Fruit fly (Drosophila melanogaster) whole organism, embryonic: ENCODE data around the gene CG17249.
A peak's percentile ranks its signal among the peaks of the same experiment; 100 is the strongest.

Source experiments
- Bteb2 ChIP-seq: fragments of 200-800 bp; sonication (Bioruptor generic); optimal IDR thresholded peaks from 2 replicates; lab custom pipeline; 2016; ENCODE audit warnings: missing biosample characterization, missing genetic modification characterization
- CG14050 ChIP-seq: fragments of 200-800 bp; sonication (Bioruptor generic); IDR thresholded peaks from 3 replicates; pipeline ENCODE4 v1.3.6; 2022; ENCODE audit warnings: missing biosample characterization, missing genetic modification characterization
- CG14710 ChIP-seq: fragments of 200-800 bp; sonication (Bioruptor generic); optimal IDR thresholded peaks from 3 replicates; lab custom pipeline; 2019; ENCODE audit warnings: missing biosample characterization, mild to moderate bottlenecking, missing genetic modification characterization, moderate library complexity
- CG1647 ChIP-seq: fragments of 200-800 bp; sonication (Bioruptor generic); optimal IDR thresholded peaks from 3 replicates; lab custom pipeline; 2016; ENCODE audit warnings: missing biosample characterization, missing genetic modification characterization
- CG16863 ChIP-seq: fragments of 200-800 bp; sonication (Bioruptor generic); optimal IDR thresholded peaks from 3 replicates; lab custom pipeline; 2016; ENCODE audit warnings: missing biosample characterization, missing genetic modification characterization
- CG17361 ChIP-seq: fragments of 200-800 bp; sonication (Bioruptor generic); IDR thresholded peaks from 3 replicates; pipeline ENCODE4 v1.3.6; 2022; ENCODE audit warnings: missing biosample characterization, missing genetic modification characterization
- CG17829 ChIP-seq: fragments of 200-800 bp; optimal IDR thresholded peaks from 2 replicates; lab custom pipeline; 2019; ENCODE audit warnings: missing biosample characterization, mild to moderate bottlenecking, missing genetic modification characterization, moderate library complexity
- CG18011 ChIP-seq: fragments of 200-800 bp; sonication (Bioruptor generic); optimal IDR thresholded peaks from 2 replicates; lab custom pipeline; 2017; ENCODE audit warnings: missing biosample characterization, missing genetic modification characterization, mild to moderate bottlenecking, moderate library complexity, missing genotype
- CG1832 ChIP-seq: fragments of 200-800 bp; sonication (Bioruptor generic); optimal IDR thresholded peaks from 2 replicates; lab custom pipeline; 2017; ENCODE audit warnings: missing biosample characterization, mild to moderate bottlenecking, missing genetic modification characterization, inconsistent platforms
- CG2116 ChIP-seq: fragments of 200-800 bp; sonication (Bioruptor generic); optimal IDR thresholded peaks from 3 replicates; lab custom pipeline; 2018; ENCODE audit warnings: missing biosample characterization, mild to moderate bottlenecking, missing genetic modification characterization
- CG2875 ChIP-seq: fragments of 200-800 bp; sonication (Bioruptor generic); optimal IDR thresholded peaks from 2 replicates; lab custom pipeline; 2017; ENCODE audit warnings: missing biosample characterization, mild to moderate bottlenecking, missing genetic modification characterization, missing genetic modification reagents
- CG32532 ChIP-seq: fragments of 200-800 bp; sonication (Bioruptor generic); IDR thresholded peaks from 2 replicates; pipeline ENCODE4 v1.3.6; 2022; ENCODE audit warnings: missing biosample characterization, missing genetic modification characterization
- CG42726 ChIP-seq: fragments of 200-800 bp; sonication (Bioruptor generic); IDR thresholded peaks from 2 replicates; pipeline ENCODE4 v1.3.6; 2022; ENCODE audit warnings: missing biosample characterization, missing genetic modification characterization; ENCODE audit not compliant: partially characterized antibody
- CG43689 ChIP-seq: fragments of 200-800 bp; sonication (Bioruptor generic); IDR thresholded peaks from 2 replicates; pipeline ENCODE4 v1.3.6; 2022; ENCODE audit warnings: missing biosample characterization, missing genetic modification characterization
- CG5953 ChIP-seq: fragments of 200-800 bp; sonication (Bioruptor generic); IDR thresholded peaks from 2 replicates; pipeline ENCODE4 v1.3.6; 2022; ENCODE audit warnings: missing biosample characterization, missing genetic modification characterization
- CG7372 ChIP-seq: fragments of 200-800 bp; sonication (Bioruptor generic); IDR thresholded peaks from 2 replicates; pipeline ENCODE4 v1.3.6; 2022; ENCODE audit warnings: missing biosample characterization, missing genetic modification characterization
- CG7556 ChIP-seq: fragments of 200-800 bp; sonication (Bioruptor generic); optimal IDR thresholded peaks from 2 replicates; lab custom pipeline; 2017; ENCODE audit warnings: missing biosample characterization, mild to moderate bottlenecking, missing genetic modification characterization
- CG9797 ChIP-seq: fragments of 200-800 bp; sonication (Bioruptor generic); optimal IDR thresholded peaks from 3 replicates; lab custom pipeline; 2018; ENCODE audit warnings: missing biosample characterization, mild to moderate bottlenecking, missing genetic modification characterization
- CG9932 ChIP-seq: fragments of 200-800 bp; sonication (Bioruptor generic); IDR thresholded peaks from 2 replicates; pipeline ENCODE4 v1.3.6; 2022; ENCODE audit warnings: missing biosample characterization, missing genetic modification characterization
- Chrac-16 ChIP-seq: fragments of 200-800 bp; sonication (Bioruptor generic); optimal IDR thresholded peaks from 3 replicates; lab custom pipeline; 2016; ENCODE audit warnings: missing biosample characterization, missing genetic modification characterization
- D ChIP-seq, 2 experiments: fragments of 200-800 bp in 1 of 2; fragments of >200 bp in 1 of 2; sonication (Bioruptor generic) in 1 of 2; optimal IDR thresholded peaks; 2 replicates in 1 of 2; 3 replicates in 1 of 2; lab custom pipeline; 2017; ENCODE audit warnings: mild to moderate bottlenecking in 1 of 2, missing biosample characterization in 1 of 2, missing genetic modification characterization in 1 of 2, missing genetic modification reagents in 1 of 2
- D19B ChIP-seq: fragments of 200-800 bp; sonication (Bioruptor generic); optimal IDR thresholded peaks from 2 replicates; lab custom pipeline; 2017; ENCODE audit warnings: missing biosample characterization, mild to moderate bottlenecking, missing genetic modification characterization
- Drgx ChIP-seq: fragments of 200-800 bp; sonication (Bioruptor generic); IDR thresholded peaks from 2 replicates; pipeline ENCODE4 v1.3.6; 2022; ENCODE audit warnings: missing biosample characterization, missing genetic modification characterization
- H15 ChIP-seq: fragments of 200-800 bp; sonication (Bioruptor generic); IDR thresholded peaks from 3 replicates; pipeline ENCODE4 v1.3.6; 2022; ENCODE audit warnings: missing biosample characterization, missing genetic modification characterization
- Hmx ChIP-seq: fragments of 200-800 bp; sonication (Bioruptor generic); optimal IDR thresholded peaks from 2 replicates; lab custom pipeline; 2016; ENCODE audit warnings: missing biosample characterization, missing genetic modification characterization
- Mes4 ChIP-seq: fragments of 200-800 bp; sonication (Bioruptor generic); optimal IDR thresholded peaks from 2 replicates; lab custom pipeline; 2016; ENCODE audit warnings: missing biosample characterization, missing genetic modification characterization
- Nf-YB ChIP-seq: fragments of 200-800 bp; sonication (Bioruptor generic); optimal IDR thresholded peaks from 3 replicates; lab custom pipeline; 2019; ENCODE audit warnings: missing biosample characterization, mild to moderate bottlenecking, missing genetic modification characterization, moderate library complexity
- Oli ChIP-seq: fragments of 200-800 bp; sonication (Bioruptor generic); optimal IDR thresholded peaks from 2 replicates; lab custom pipeline; 2018; ENCODE audit warnings: missing biosample characterization, mild to moderate bottlenecking, missing genetic modification characterization, moderate library complexity
- Pdp1 ChIP-seq, 2 experiments: fragments of 200-800 bp; sonication (Bioruptor generic); optimal IDR thresholded peaks; 3 replicates each; lab custom pipeline; 2016; ENCODE audit warnings: missing biosample characterization in 2 of 2, missing genetic modification characterization in 2 of 2, mild to moderate bottlenecking in 1 of 2, moderate library complexity in 1 of 2
- Poxn ChIP-seq: fragments of 200-800 bp; sonication (Bioruptor generic); IDR thresholded peaks from 2 replicates; pipeline ENCODE4 v1.3.6; 2022; ENCODE audit warnings: missing biosample characterization, missing genetic modification characterization
- Ptx1 ChIP-seq: fragments of 200-800 bp; sonication (Bioruptor generic); IDR thresholded peaks from 2 replicates; pipeline ENCODE4 v1.3.6; 2022; ENCODE audit warnings: missing biosample characterization, missing genetic modification characterization
- Sry-δ ChIP-seq: fragments of 200-800 bp; sonication (Bioruptor generic); optimal IDR thresholded peaks from 2 replicates; lab custom pipeline; 2016; ENCODE audit warnings: missing biosample characterization, missing genetic modification characterization
- abd-A ChIP-seq: fragments of 200-800 bp; sonication (Bioruptor generic); optimal IDR thresholded peaks from 3 replicates; lab custom pipeline; 2019; ENCODE audit warnings: missing biosample characterization, mild to moderate bottlenecking, missing genetic modification characterization, moderate library complexity
- az2 ChIP-seq: fragments of 200-800 bp; sonication (Bioruptor generic); optimal IDR thresholded peaks from 3 replicates; lab custom pipeline; 2016; ENCODE audit warnings: missing biosample characterization, missing genetic modification characterization
- dati ChIP-seq: fragments of 200-800 bp; sonication (Bioruptor generic); IDR thresholded peaks from 2 replicates; pipeline ENCODE4 v1.3.6; 2022; ENCODE audit warnings: missing biosample characterization, missing genetic modification characterization
- emc ChIP-seq: fragments of 200-800 bp; sonication (Bioruptor generic); optimal IDR thresholded peaks from 2 replicates; lab custom pipeline; 2016; ENCODE audit warnings: missing biosample characterization, missing genetic modification characterization
- ems ChIP-seq: fragments of 200-800 bp; sonication (Bioruptor generic); optimal IDR thresholded peaks from 3 replicates; lab custom pipeline; 2016; ENCODE audit warnings: missing biosample characterization, missing genetic modification characterization
- exex ChIP-seq: fragments of 200-800 bp; sonication (Bioruptor generic); optimal IDR thresholded peaks from 4 replicates; lab custom pipeline; 2018; ENCODE audit warnings: missing biosample characterization, mild to moderate bottlenecking, missing genetic modification characterization, moderate library complexity
- gt ChIP-seq: fragments of 200-800 bp; sonication (Bioruptor generic); IDR thresholded peaks from 2 replicates; pipeline ENCODE4 v1.3.6; 2022; ENCODE audit warnings: missing biosample characterization, missing genetic modification characterization
- hb ChIP-seq: fragments of 200-800 bp; sonication (Bioruptor generic); IDR thresholded peaks from 3 replicates; pipeline ENCODE4 v1.3.6; 2022; ENCODE audit warnings: missing biosample characterization, missing genetic modification characterization; ENCODE audit not compliant: partially characterized antibody
- klu ChIP-seq: fragments of 200-800 bp; sonication (Bioruptor generic); IDR thresholded peaks from 2 replicates; pipeline ENCODE4 v1.3.6; 2022; ENCODE audit warnings: missing biosample characterization, missing genetic modification characterization
- lola ChIP-seq, 3 experiments: fragments of >200 bp in 2 of 3; fragments of 200-800 bp in 1 of 3; sonication (Bioruptor generic) in 1 of 3; optimal IDR thresholded peaks; 2 replicates each; lab custom pipeline; 2017 to 2019; ENCODE audit warnings: missing biosample characterization in 3 of 3, missing genetic modification characterization in 3 of 3, mild to moderate bottlenecking in 1 of 3, moderate library complexity in 1 of 3
- mld ChIP-seq: fragments of 200-800 bp; sonication (Bioruptor generic); IDR thresholded peaks from 3 replicates; pipeline ENCODE4 v1.3.6; 2022; ENCODE audit warnings: missing biosample characterization, missing genetic modification characterization; ENCODE audit not compliant: partially characterized antibody
- nom ChIP-seq: fragments of 200-800 bp; sonication (Bioruptor generic); optimal IDR thresholded peaks from 2 replicates; lab custom pipeline; 2017; ENCODE audit warnings: missing biosample characterization, missing genetic modification characterization, mild to moderate bottlenecking, moderate library complexity, missing genetic modification reagents
- p53 ChIP-seq: fragments of 200-800 bp; sonication (Bioruptor generic); optimal IDR thresholded peaks from 2 replicates; lab custom pipeline; 2016; ENCODE audit warnings: missing biosample characterization, missing genetic modification characterization
- schlank ChIP-seq: fragments of 200-800 bp; sonication (Bioruptor generic); optimal IDR thresholded peaks from 2 replicates; lab custom pipeline; 2018; ENCODE audit warnings: missing biosample characterization, mild to moderate bottlenecking, missing genetic modification characterization
- sima ChIP-seq: fragments of 200-800 bp; sonication (Bioruptor generic); optimal IDR thresholded peaks from 2 replicates; lab custom pipeline; 2016; ENCODE audit warnings: missing biosample characterization, missing genetic modification characterization
- tll ChIP-seq, 2 experiments: fragments of 200-800 bp in 1 of 2; fragments of >200 bp in 1 of 2; sonication (Bioruptor generic) in 1 of 2; optimal IDR thresholded peaks; 2 replicates each; lab custom pipeline; 2017 to 2019; ENCODE audit warnings: missing biosample characterization in 2 of 2, missing genetic modification characterization in 2 of 2, mild to moderate bottlenecking in 1 of 2, moderate library complexity in 1 of 2
- tx ChIP-seq: fragments of 200-800 bp; sonication (Bioruptor generic); optimal IDR thresholded peaks from 2 replicates; lab custom pipeline; 2016; ENCODE audit warnings: missing biosample characterization, missing genetic modification characterization
- vvl ChIP-seq: fragments of 200-800 bp; sonication (Bioruptor generic); IDR thresholded peaks from 2 replicates; pipeline ENCODE4 v1.3.6; 2022; ENCODE audit warnings: missing biosample characterization, missing genetic modification characterization

Gene CG17249

DNA sequence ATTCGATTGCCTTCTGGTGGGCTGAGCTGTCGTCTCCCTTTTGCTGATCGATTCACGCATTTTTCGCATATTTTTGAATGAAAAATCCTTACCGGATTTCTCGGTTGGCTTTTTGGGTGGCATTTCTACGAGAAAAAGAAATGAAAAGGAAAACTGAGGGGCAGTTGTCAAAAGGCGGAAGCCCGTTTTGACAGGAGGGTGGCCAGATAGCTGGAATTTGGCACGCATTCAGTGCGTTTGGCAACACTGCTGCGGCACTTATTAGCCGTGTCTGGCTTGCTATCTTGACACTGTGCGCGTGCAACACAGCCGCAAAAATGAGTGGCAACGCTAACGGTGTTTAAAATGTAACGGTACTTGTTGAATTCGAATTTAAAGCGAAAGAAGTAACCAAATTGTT is 21.2 kb upstream of the CG17249 start, which contains the start of gene RpL23A (continued):
- peak; percentile 90 for TF ChIP-seq CG7372 (GFP tag; lab: Robert Waterston, UW)
- TF ChIP-seq sima (GFP tag; lab: Kevin White, UChicago), result peak; percentile 93
- TF ChIP-seq mld (GFP tag; lab: Robert Waterston, UW), result no peak
- peak; percentile 82 for TF ChIP-seq D19B (GFP tag; lab: Kevin White, UChicago)
- TF ChIP-seq CG9797 (GFP tag; lab: Kevin White, UChicago), result peak; percentile 91
- peak; percentile 90 for TF ChIP-seq CG43689
- peak; percentile 70 for TF ChIP-seq Hmx (GFP tag; lab: Kevin White, UChicago)
- TF ChIP-seq Pdp1 (GFP tag; optimal IDR thresholded peaks at IDR 0.05; lab: Kevin White, UChicago), result peak; percentile 92 to 93
- peak; percentile 83 for TF ChIP-seq CG42726 (GFP tag; lab: Robert Waterston, UW)
- peak; percentile 62 for TF ChIP-seq abd-A
- peak in 1 of 2 experiments; percentile 61 for TF ChIP-seq tll (GFP tag; optimal IDR thresholded peaks at IDR 0.05; lab: Kevin White, UChicago)
- TF ChIP-seq CG1647 (GFP tag; lab: Kevin White, UChicago), result peak; percentile 97
- peak; percentile 88 for TF ChIP-seq klu (GFP tag; lab: Robert Waterston, UW)
- TF ChIP-seq CG14050 (GFP tag; lab: Robert Waterston, UW), result peak; percentile 92
- peak; percentile 90 for TF ChIP-seq gt (GFP tag; lab: Robert Waterston, UW)
- peak; percentile 92 for TF ChIP-seq tx (GFP tag; lab: Kevin White, UChicago)
- peak; percentile 70 for TF ChIP-seq Drgx
- peak; percentile 95 for TF ChIP-seq ems
- peak; percentile 96 for TF ChIP-seq CG9932 (GFP tag; lab: Robert Waterston, UW)
- TF ChIP-seq H15, result peak; percentile 92
- TF ChIP-seq exex (tag; lab: Kevin White, UChicago), result peak; percentile 72
- no peak for TF ChIP-seq CG1832 (GFP tag; lab: Kevin White, UChicago)
- TF ChIP-seq CG7556 (GFP tag; lab: Kevin White, UChicago), result peak; percentile 87
- peak; percentile 91 for TF ChIP-seq CG16863 (GFP tag; lab: Kevin White, UChicago)
- peak; percentile 82 for TF ChIP-seq nom (GFP tag; lab: Kevin White, UChicago)
- peak; percentile 79 for TF ChIP-seq Oli (tag; lab: Kevin White, UChicago)
- peak; percentile 97 for TF ChIP-seq CG32532 (GFP tag; lab: Robert Waterston, UW)
- TF ChIP-seq Poxn (GFP tag; lab: Robert Waterston, UW), result peak; percentile 63
- peak; percentile 92 for TF ChIP-seq CG17829 (tag; lab: Kevin White, UChicago)
- TF ChIP-seq dati (GFP tag; lab: Robert Waterston, UW), result peak; percentile 87
- peak; percentile 91 for TF ChIP-seq CG2875 (GFP tag; lab: Kevin White, UChicago)
- peak; percentile 99 for TF ChIP-seq Mes4
- TF ChIP-seq hb (GFP tag; lab: Robert Waterston, UW), result no peak
- peak; percentile 97 for TF ChIP-seq vvl (GFP tag; lab: Robert Waterston, UW)
- TF ChIP-seq CG14710 (tag; lab: Kevin White, UChicago), result peak; percentile 97
- TF ChIP-seq CG2116, result peak; percentile 93
- TF ChIP-seq Sry-δ, result peak; percentile 86
- peak; percentile 89 for TF ChIP-seq Chrac-16 (GFP tag; lab: Kevin White, UChicago)
- peak; percentile 69 for TF ChIP-seq D (optimal IDR thresholded peaks at IDR 0.05; lab: Kevin White, UChicago)
- peak; percentile 92 for TF ChIP-seq D (GFP tag; optimal IDR thresholded peaks at IDR 0.05; lab: Kevin White, UChicago)
- peak; percentile 97 for TF ChIP-seq emc (GFP tag; lab: Kevin White, UChicago)
- peak; percentile 79 for TF ChIP-seq Nf-YB (GFP tag; lab: Kevin White, UChicago)
- TF ChIP-seq az2 (GFP tag; lab: Kevin White, UChicago), result peak; percentile 89
- TF ChIP-seq CG18011, result peak; percentile 87
- TF ChIP-seq Ptx1, result peak; percentile 95
- TF ChIP-seq p53 (GFP tag; lab: Kevin White, UChicago), result peak; percentile 97
- TF ChIP-seq lola (GFP tag; optimal IDR thresholded peaks at IDR 0.05; lab: Kevin White, UChicago), result peak in 1 of 3 experiments; percentile 70
- TF ChIP-seq Bteb2, result peak; percentile 95
- peak; percentile 89 for TF ChIP-seq CG17361 (GFP tag; lab: Robert Waterston, UW)
- peak; percentile 95 for TF ChIP-seq schlank (tag; lab: Kevin White, UChicago)
- peak; percentile 90 for TF ChIP-seq CG5953
